Worm (Caenorhabditis elegans) whole organism, L2 larva: ENCODE measurements around the gene Y116A8C.23.

Source experiments
- ama-1 ChIP-seq: fragments of 150-350 bp; optimal IDR thresholded peaks from 2 replicates; lab custom pipeline; 2018; ENCODE audit warnings: inconsistent platforms
- ceh-82 ChIP-seq: fragments of 150-350 bp; optimal IDR thresholded peaks from 2 replicates; lab custom pipeline; 2014; ENCODE audit warnings: missing biosample characterization, missing genetic modification characterization
- egl-27 ChIP-seq: sonication (generic microtip); optimal IDR thresholded peaks from 3 replicates; lab custom pipeline; 2017; ENCODE audit warnings: missing biosample characterization, missing genetic modification reagents, missing genetic modification characterization
- fos-1 ChIP-seq: fragments of 150-350 bp; optimal IDR thresholded peaks from 2 replicates; lab custom pipeline; 2014; ENCODE audit warnings: missing biosample characterization, missing genetic modification characterization
- lin-13 ChIP-seq: fragments of 150-350 bp; optimal IDR thresholded peaks from 2 replicates; lab custom pipeline; 2014; ENCODE audit warnings: missing biosample characterization, missing genetic modification reagents, missing genetic modification characterization
- mdl-1 ChIP-seq, 2 experiments: fragments of 150-350 bp in 1 of 2; sonication (generic microtip) in 1 of 2; optimal IDR thresholded peaks; 2 replicates each; lab custom pipeline; 2017; ENCODE audit warnings: missing biosample characterization in 2 of 2, missing genetic modification characterization in 2 of 2
- nhr-237 ChIP-seq: fragments of 150-350 bp; optimal IDR thresholded peaks from 2 replicates; lab custom pipeline; 2014; ENCODE audit warnings: missing biosample characterization, missing genetic modification characterization
- nhr-25 ChIP-seq: fragments of 150-350 bp; sonication (generic microtip); optimal IDR thresholded peaks from 3 replicates; lab custom pipeline; 2014; ENCODE audit warnings: missing biosample characterization, missing genetic modification characterization
- snpc-4 ChIP-seq: fragments of 150-350 bp; optimal IDR thresholded peaks from 2 replicates; lab custom pipeline; 2014; ENCODE audit warnings: missing biosample characterization, missing genetic modification characterization
- zag-1 ChIP-seq: fragments of 150-350 bp; optimal IDR thresholded peaks from 2 replicates; lab custom pipeline; 2014; ENCODE audit warnings: missing biosample characterization, missing genetic modification characterization
- ztf-11 ChIP-seq: sonication (generic microtip); optimal IDR thresholded peaks from 2 replicates; lab custom pipeline; 2017; ENCODE audit warnings: missing biosample characterization, missing genetic modification characterization

- TF ChIP-seq lin-13 (GFP tag; lab: Kevin White, UChicago) (peak; percentile 87), nhr-25 (peak; percentile 66), fos-1 (tag; lab: Kevin White, UChicago) (peak; percentile 57), mdl-1 (tag; optimal IDR thresholded peaks at IDR 0.05; lab: Kevin White, UChicago) (peak in 1 of 2 experiments; percentile 61), egl-27 (no peak), ztf-11 (tag; lab: Kevin White, UChicago) (no peak), snpc-4 (peak; percentile 61), ceh-82 (peak; percentile 63), ama-1 (lab: Kevin White, UChicago) (no peak), zag-1 (no peak), nhr-237 (tag; lab: Kevin White, UChicago) (no peak)
Observed at ce11 chrIV:17087384-17088099, 34.2 kb downstream of the Y116A8C.23 start, which contains the start of the genes snx-13 and snr-1.
